Worm (Caenorhabditis elegans): ENCODE results near the gene F16G10.8.
A peak's percentile ranks its signal among the peaks of the same experiment; 100 is the strongest.

Gene F16G10.8

DNA sequence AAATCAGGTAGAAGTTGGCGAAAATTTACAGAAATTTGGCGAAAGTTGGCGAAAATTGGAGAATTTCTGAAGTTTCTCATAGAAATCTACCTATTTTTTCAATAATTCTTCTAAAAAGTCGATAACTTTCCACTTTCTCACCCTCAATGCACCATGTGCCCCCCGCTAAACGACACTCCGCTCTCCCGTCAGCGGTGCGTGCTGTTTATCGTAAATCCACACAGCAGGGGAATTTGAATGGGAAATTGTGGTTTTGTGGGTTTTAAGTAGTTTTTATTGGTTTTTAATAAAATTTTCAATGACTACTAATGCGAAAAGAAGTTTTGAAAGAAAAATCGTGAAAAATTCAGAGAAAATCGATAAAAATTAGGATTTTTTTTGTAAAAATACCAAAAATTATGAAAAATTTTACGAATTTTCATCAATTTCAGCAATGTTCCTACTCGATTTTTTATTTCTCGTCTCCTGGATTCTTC is 41.2 kb downstream of the F16G10.8 start, which contains the start of gene F43C11.6 (continued):
- TF ChIP-seq nhr-47 (tag; optimal IDR thresholded peaks at IDR 0.05) (no peak), hlh-17 (GFP tag; optimal IDR thresholded peaks at IDR 0.05; ENCODE audit: borderline replicate concordance) (no peak)

DNA sequence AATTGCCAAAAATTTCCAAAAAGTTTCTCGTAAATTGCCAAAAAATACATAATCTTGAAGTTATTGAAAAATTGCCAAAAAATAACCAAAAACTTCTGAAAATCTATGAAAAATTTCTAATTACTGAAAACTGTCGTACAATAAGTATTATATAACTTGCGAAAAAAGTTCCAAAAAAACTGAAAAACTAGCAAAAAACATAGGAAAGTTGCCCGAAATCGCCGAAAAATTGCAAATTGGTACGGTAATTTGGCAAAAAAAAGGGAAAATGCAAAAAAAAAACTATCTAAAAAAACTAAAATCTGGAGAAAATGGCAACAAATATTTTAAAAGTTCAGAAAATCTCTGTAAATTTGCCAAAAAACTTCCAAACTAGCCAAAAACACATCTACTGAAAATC is 41.7 kb downstream of the F16G10.8 start, which contains the start of gene enri-1:
Gene enri-1, minus strand, starts transcription at position 101 of the 400 bp plus-strand sequence.
- TF ChIP-seq fos-1 (tag; optimal IDR thresholded peaks at IDR 0.05), result no peak
- TF ChIP-seq elt-3 (tag; optimal IDR thresholded peaks at IDR 0.05), result no peak
- TF ChIP-seq hlh-17 (GFP tag; optimal IDR thresholded peaks at IDR 0.05; ENCODE audit: borderline replicate concordance), result no peak
- TF ChIP-seq aha-1 (tag; optimal IDR thresholded peaks at IDR 0.05), result no peak
- TF ChIP-seq pqm-1 (tag; optimal IDR thresholded peaks at IDR 0.05), result no peak
- TF ChIP-seq unc-98 (GFP tag; IDR thresholded peaks at IDR 0.05), result no peak
- TF ChIP-seq lin-14 (GFP tag; optimal IDR thresholded peaks at IDR 0.05), result no peak
- no peak for TF ChIP-seq hpl-2 (GFP tag; optimal IDR thresholded peaks at IDR 0.05)
- no peak for TF ChIP-seq lin-35 (GFP tag; optimal IDR thresholded peaks at IDR 0.05)
- no peak for TF ChIP-seq jun-1 (tag; optimal IDR thresholded peaks at IDR 0.05)
- no peak for TF ChIP-seq unc-130 (tag; optimal IDR thresholded peaks at IDR 0.05)
- TF ChIP-seq lin-39 (tag; optimal IDR thresholded peaks at IDR 0.05), result no peak
- no peak for TF ChIP-seq lin-15B (tag; optimal IDR thresholded peaks at IDR 0.05)
- TF ChIP-seq grh-1 (GFP tag; IDR thresholded peaks at IDR 0.05), result no peak
- TF ChIP-seq xbp-1 (tag; optimal IDR thresholded peaks at IDR 0.05), result no peak
- TF ChIP-seq ztf-11 (tag; optimal IDR thresholded peaks at IDR 0.05), result no peak
- TF ChIP-seq nhr-12 (tag; optimal IDR thresholded peaks at IDR 0.05), result no peak
- no peak for TF ChIP-seq snu-23 (GFP tag; optimal IDR thresholded peaks at IDR 0.05)
- no peak for TF ChIP-seq alr-1 (tag; optimal IDR thresholded peaks at IDR 0.05; ENCODE audit: borderline replicate concordance)

ce11 chrII:2340974-2341373 is 42.3 kb downstream of the F16G10.8 start:
- TF ChIP-seq nhr-76 (tag; optimal IDR thresholded peaks at IDR 0.05) (no peak), aha-1 (tag; optimal IDR thresholded peaks at IDR 0.05) (no peak), nhr-71 (tag; optimal IDR thresholded peaks at IDR 0.05) (no peak), nhr-237 (tag; optimal IDR thresholded peaks at IDR 0.05) (no peak), mep-1 (tag; optimal IDR thresholded peaks at IDR 0.05) (peak; percentile 35), lsy-2 (tag; optimal IDR thresholded peaks at IDR 0.05) (peak in 1 of 2 experiments; percentile 10), lin-35 (GFP tag; optimal IDR thresholded peaks at IDR 0.05) (peak; percentile 10 to 23), F16B12.6 (tag; optimal IDR thresholded peaks at IDR 0.05) (peak; percentile 4), rnt-1 (tag; optimal IDR thresholded peaks at IDR 0.05) (peak; percentile 78), efl-1 (optimal IDR thresholded peaks at IDR 0.05) (peak; percentile 34 to 44), efl-1 (GFP tag; optimal IDR thresholded peaks at IDR 0.05 in 1 of 2) (peak; percentile 18 to 20), lin-14 (GFP tag; optimal IDR thresholded peaks at IDR 0.05) (peak; percentile 61), snu-23 (GFP tag; optimal IDR thresholded peaks at IDR 0.05) (peak; percentile 6)

ce11 chrII:2336177-2336576 is 47.1 kb downstream of the F16G10.8 start:
- TF ChIP-seq sptf-1 (tag; optimal IDR thresholded peaks at IDR 0.05) (no peak), pax-3 (tag; optimal IDR thresholded peaks at IDR 0.05) (no peak), mdl-1 (tag; optimal IDR thresholded peaks at IDR 0.05) (no peak), dpl-1 (GFP tag; optimal IDR thresholded peaks at IDR 0.05) (no peak), unc-98 (GFP tag; IDR thresholded peaks at IDR 0.05) (no peak), ama-1 (optimal IDR thresholded peaks at IDR 0.05) (no peak), C34B4.2 (tag; optimal IDR thresholded peaks at IDR 0.05) (no peak), snu-23 (GFP tag; optimal IDR thresholded peaks at IDR 0.05) (no peak), mab-9 (GFP tag; IDR thresholded peaks at IDR 0.05) (no peak), aly-2 (tag; optimal IDR thresholded peaks at IDR 0.05) (no peak), elt-3 (tag; optimal IDR thresholded peaks at IDR 0.05) (no peak), nhr-76 (tag; optimal IDR thresholded peaks at IDR 0.05) (no peak), hlh-17 (GFP tag; optimal IDR thresholded peaks at IDR 0.05; ENCODE audit: borderline replicate concordance) (no peak), skn-1 (tag; optimal IDR thresholded peaks at IDR 0.05) (no peak), ceh-8 (GFP tag; optimal IDR thresholded peaks at IDR 0.05) (no peak), egl-13 (tag; optimal IDR thresholded peaks at IDR 0.05) (no peak), nhr-90 (tag; optimal IDR thresholded peaks at IDR 0.05; ENCODE audit: poor library complexity) (no peak), unc-130 (tag; optimal IDR thresholded peaks at IDR 0.05) (no peak)

Data from whole organism, L1 larva.